Fruit fly (Drosophila melanogaster): ENCODE measurements around the gene CG43335.

The CG43335 gene

dm6 chr3R:15672302-15672701 lies 37.0 kb downstream of the CG43335 start:
- TF ChIP-seq CG14711 (tag; optimal IDR thresholded peaks at IDR 0.05) (no peak), CG5204 (GFP tag; optimal IDR thresholded peaks at IDR 0.05) (no peak), bab1 (GFP tag; optimal IDR thresholded peaks at IDR 0.05) (no peak), tj (GFP tag; optimal IDR thresholded peaks at IDR 0.05) (no peak)

dm6 chr3R:15673248-15673647 lies 38.0 kb downstream of the CG43335 start:
- TF ChIP-seq CG11617 (GFP tag; optimal IDR thresholded peaks at IDR 0.05) (no peak), CG5204 (GFP tag; optimal IDR thresholded peaks at IDR 0.05) (no peak), CG7101 (tag; optimal IDR thresholded peaks at IDR 0.05) (no peak), CG1620 (GFP tag; optimal IDR thresholded peaks at IDR 0.05) (no peak), CG12768 (GFP tag; optimal IDR thresholded peaks at IDR 0.05) (no peak), CG14711 (tag; optimal IDR thresholded peaks at IDR 0.05) (no peak), ovo (GFP tag; optimal IDR thresholded peaks at IDR 0.05) (no peak), tj (GFP tag; optimal IDR thresholded peaks at IDR 0.05) (no peak), CG33017 (tag; optimal IDR thresholded peaks at IDR 0.05) (no peak), Hr96 (GFP tag; optimal IDR thresholded peaks at IDR 0.05) (no peak), bab1 (GFP tag; optimal IDR thresholded peaks at IDR 0.05) (no peak), Mnt (GFP tag; optimal IDR thresholded peaks at IDR 0.05) (no peak), cic (GFP tag; optimal IDR thresholded peaks at IDR 0.05) (no peak)

- TF ChIP-seq kay (GFP tag; ENCODE audit: borderline replicate concordance), result peak; percentile 1
- peak; percentile 10 for TF ChIP-seq CG5204 (GFP tag; optimal IDR thresholded peaks at IDR 0.05)
- no peak for TF ChIP-seq Clk (GFP tag; optimal IDR thresholded peaks at IDR 0.05)
- TF ChIP-seq ovo (GFP tag; optimal IDR thresholded peaks at IDR 0.05), result no peak
Measured at dm6 chr3R:15676186-15677073, 41.2 kb downstream of the CG43335 start.

dm6 chr3R:15677074-15677409 lies 41.8 kb downstream of the CG43335 start:
- no peak for TF ChIP-seq CG33017 (tag; optimal IDR thresholded peaks at IDR 0.05)
- no peak for TF ChIP-seq CG1620 (GFP tag; optimal IDR thresholded peaks at IDR 0.05)
- TF ChIP-seq CG5204 (GFP tag; optimal IDR thresholded peaks at IDR 0.05), result no peak
- TF ChIP-seq ovo (GFP tag; optimal IDR thresholded peaks at IDR 0.05), result no peak
- no peak for TF ChIP-seq Crg-1 (GFP tag; optimal IDR thresholded peaks at IDR 0.05)
- TF ChIP-seq tj (GFP tag; optimal IDR thresholded peaks at IDR 0.05), result no peak
- no peak for TF ChIP-seq pad (GFP tag; optimal IDR thresholded peaks at IDR 0.05)
- TF ChIP-seq CG7045 (GFP tag; optimal IDR thresholded peaks at IDR 0.05), result no peak
- TF ChIP-seq CG7101 (tag; optimal IDR thresholded peaks at IDR 0.05), result no peak
- TF ChIP-seq CG11617 (GFP tag; optimal IDR thresholded peaks at IDR 0.05), result no peak
- TF ChIP-seq cic (GFP tag; optimal IDR thresholded peaks at IDR 0.05), result no peak
- no peak for TF ChIP-seq cnc (optimal IDR thresholded peaks at IDR 0.05)

dm6 chr3R:15677550-15677973 lies 42.3 kb downstream of the CG43335 start:
- TF ChIP-seq CG33017 (tag; optimal IDR thresholded peaks at IDR 0.05) (no peak), Hr96 (GFP tag; optimal IDR thresholded peaks at IDR 0.05) (no peak), CG14711 (tag; optimal IDR thresholded peaks at IDR 0.05) (no peak), Mnt (GFP tag; optimal IDR thresholded peaks at IDR 0.05) (no peak), CG5204 (GFP tag; optimal IDR thresholded peaks at IDR 0.05) (no peak), pad (GFP tag; optimal IDR thresholded peaks at IDR 0.05) (no peak), tj (GFP tag; optimal IDR thresholded peaks at IDR 0.05) (no peak)

- TF ChIP-seq cnc (optimal IDR thresholded peaks at IDR 0.05) (no peak), ovo (GFP tag; optimal IDR thresholded peaks at IDR 0.05) (no peak), Hr96 (GFP tag; optimal IDR thresholded peaks at IDR 0.05) (no peak), pad (GFP tag; optimal IDR thresholded peaks at IDR 0.05) (no peak), CG1620 (GFP tag; optimal IDR thresholded peaks at IDR 0.05) (no peak), Mnt (GFP tag; optimal IDR thresholded peaks at IDR 0.05) (no peak), bab1 (GFP tag; optimal IDR thresholded peaks at IDR 0.05) (no peak), CG7101 (tag; optimal IDR thresholded peaks at IDR 0.05) (no peak), CG11617 (GFP tag; optimal IDR thresholded peaks at IDR 0.05) (no peak), tj (GFP tag; optimal IDR thresholded peaks at IDR 0.05) (no peak), CG12768 (GFP tag; optimal IDR thresholded peaks at IDR 0.05) (no peak), Crg-1 (GFP tag; optimal IDR thresholded peaks at IDR 0.05) (no peak), CG7045 (GFP tag; optimal IDR thresholded peaks at IDR 0.05) (no peak)
Measured at dm6 chr3R:15678765-15679514, 43.7 kb downstream of the CG43335 start.

- no peak for TF ChIP-seq CG33017 (tag; optimal IDR thresholded peaks at IDR 0.05)
- TF ChIP-seq CG7101 (tag; optimal IDR thresholded peaks at IDR 0.05), result no peak
- TF ChIP-seq CG11617 (GFP tag; optimal IDR thresholded peaks at IDR 0.05), result no peak
- TF ChIP-seq CG14711 (tag; optimal IDR thresholded peaks at IDR 0.05), result no peak
- no peak for TF ChIP-seq toe (GFP tag; optimal IDR thresholded peaks at IDR 0.05)
- no peak for TF ChIP-seq Mnt (GFP tag; optimal IDR thresholded peaks at IDR 0.05)
- no peak for TF ChIP-seq bab1 (GFP tag; optimal IDR thresholded peaks at IDR 0.05)
- no peak for TF ChIP-seq CG7045 (GFP tag; optimal IDR thresholded peaks at IDR 0.05)
- TF ChIP-seq Hr96 (GFP tag; optimal IDR thresholded peaks at IDR 0.05), result no peak
- no peak for TF ChIP-seq CG5204 (GFP tag; optimal IDR thresholded peaks at IDR 0.05)
- no peak for TF ChIP-seq tj (GFP tag; optimal IDR thresholded peaks at IDR 0.05)
- no peak for TF ChIP-seq CG12768 (GFP tag; optimal IDR thresholded peaks at IDR 0.05)
- no peak for TF ChIP-seq Clk (GFP tag; optimal IDR thresholded peaks at IDR 0.05)
- TF ChIP-seq cnc (optimal IDR thresholded peaks at IDR 0.05), result no peak
- TF ChIP-seq Crg-1 (GFP tag; optimal IDR thresholded peaks at IDR 0.05), result no peak
- TF ChIP-seq kay (GFP tag; ENCODE audit: borderline replicate concordance), result no peak
- TF ChIP-seq ovo (GFP tag; optimal IDR thresholded peaks at IDR 0.05), result no peak
- TF ChIP-seq pad (GFP tag; optimal IDR thresholded peaks at IDR 0.05), result no peak
- TF ChIP-seq cic (GFP tag; optimal IDR thresholded peaks at IDR 0.05), result no peak
Measured at dm6 chr3R:15679989-15680388, 44.7 kb downstream of the CG43335 start.

All from whole organism, adult.